Worm (Caenorhabditis elegans): Measurements from ENCODE around the gene K06A4.7.

DNA sequence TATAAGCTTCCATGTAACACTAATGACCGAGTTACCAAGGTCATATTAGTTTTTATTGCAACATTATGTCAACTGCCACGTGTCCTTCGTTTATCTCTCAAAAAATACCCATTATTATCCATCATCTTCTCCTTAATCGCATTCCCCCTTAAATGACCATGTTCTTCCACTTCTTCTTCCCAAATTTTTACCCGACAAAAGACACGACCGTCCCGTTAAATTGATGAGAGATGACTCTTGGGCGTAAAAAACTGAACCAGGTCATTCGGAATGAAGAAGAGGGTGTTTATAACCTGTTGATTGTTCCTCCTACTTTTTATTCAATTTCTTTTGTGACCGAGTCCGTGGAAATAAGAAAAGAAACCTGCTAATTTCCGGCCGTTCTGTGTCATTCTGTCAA lies 46.7 kb downstream of the K06A4.7 start:
- TF ChIP-seq unc-130 (GFP tag; optimal IDR thresholded peaks at IDR 0.05): no peak
- TF ChIP-seq lin-13 (GFP tag; optimal IDR thresholded peaks at IDR 0.05): no peak
- no peak for TF ChIP-seq lir-3 (tag; optimal IDR thresholded peaks at IDR 0.05)
- TF ChIP-seq nhr-76 (tag; optimal IDR thresholded peaks at IDR 0.05): no peak
- TF ChIP-seq skn-1 (tag; optimal IDR thresholded peaks at IDR 0.05): no peak
- no peak for TF ChIP-seq zip-11 (GFP tag; IDR thresholded peaks at IDR 0.05)
- TF ChIP-seq mep-1 (tag; optimal IDR thresholded peaks at IDR 0.05): no peak
- no peak for TF ChIP-seq fos-1 (tag; optimal IDR thresholded peaks at IDR 0.05)
- TF ChIP-seq D1046.2 (GFP tag; IDR thresholded peaks at IDR 0.05): no peak
- no peak for TF ChIP-seq R02D3.7 (tag; optimal IDR thresholded peaks at IDR 0.05)
- no peak for TF ChIP-seq Y105C5A.15 (GFP tag; IDR thresholded peaks at IDR 0.05)
- TF ChIP-seq T26A8.4 (GFP tag; IDR thresholded peaks at IDR 0.05): no peak

Data from whole organism, L4 larva.